Worm (Caenorhabditis elegans): ENCODE data around the gene F21C10.19.

DNA sequence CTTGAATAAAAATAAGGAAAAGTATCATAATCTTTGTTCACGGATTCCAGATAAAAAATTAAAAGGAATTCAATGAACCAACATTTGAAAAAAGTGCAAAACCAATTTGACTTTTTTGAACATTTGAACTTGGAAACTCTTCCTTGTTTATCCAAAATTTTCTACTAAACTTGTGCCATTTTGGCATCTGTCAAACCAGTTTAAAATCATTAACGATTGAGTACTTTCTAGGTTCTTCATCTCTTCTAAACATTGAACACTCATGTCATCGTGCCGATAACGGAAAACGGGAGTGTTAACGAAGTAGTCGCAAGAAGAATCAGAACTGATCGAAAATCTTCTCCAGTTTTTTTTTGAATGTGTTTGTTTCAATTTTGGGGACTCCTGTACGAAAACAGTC is 46.6 kb upstream of the F21C10.19 start:
- TF ChIP-seq flt-1 (GFP tag; IDR thresholded peaks at IDR 0.05): no peak
- TF ChIP-seq sea-1 (GFP tag; conservative IDR thresholded peaks at IDR 0.05): no peak
- no peak for TF ChIP-seq ceh-13 (GFP tag; optimal IDR thresholded peaks at IDR 0.05)
- no peak for TF ChIP-seq ama-1 (optimal IDR thresholded peaks at IDR 0.05)
- no peak for TF ChIP-seq hmbx-1 (tag; optimal IDR thresholded peaks at IDR 0.05)
- TF ChIP-seq hnd-1 (tag; optimal IDR thresholded peaks at IDR 0.05): no peak
- TF ChIP-seq aly-1 (tag; optimal IDR thresholded peaks at IDR 0.05): no peak
- TF ChIP-seq pes-1 (GFP tag; IDR thresholded peaks at IDR 0.05): no peak
- no peak for TF ChIP-seq ceh-36 (tag; optimal IDR thresholded peaks at IDR 0.05)
